Worm (Caenorhabditis elegans) whole organism, L1 larva: ENCODE measurements around the gene Y43D4A.6.

Source experiments
- C04F5.9 ChIP-seq: sonication (generic microtip); optimal IDR thresholded peaks from 2 replicates; lab custom pipeline; 2016; ENCODE audit warnings: missing genetic modification characterization, missing compliant biosample characterization
- C16A3.4 ChIP-seq: fragments of 150-350 bp; optimal IDR thresholded peaks from 2 replicates; lab custom pipeline; 2014; ENCODE audit warnings: missing biosample characterization, missing genetic modification characterization
- C34B4.2 ChIP-seq: sonication (generic microtip); optimal IDR thresholded peaks from 2 replicates; lab custom pipeline; 2017; ENCODE audit warnings: mild to moderate bottlenecking, missing genetic modification characterization, missing compliant biosample characterization
- Y116A8C.19 ChIP-seq: sonication (generic microtip); optimal IDR thresholded peaks from 2 replicates; lab custom pipeline; 2016; ENCODE audit warnings: missing compliant biosample characterization, missing genetic modification characterization, borderline replicate concordance
- aha-1 ChIP-seq: fragments of 150-350 bp; optimal IDR thresholded peaks from 2 replicates; lab custom pipeline; 2014; ENCODE audit warnings: missing biosample characterization, missing genetic modification characterization
- aly-2 ChIP-seq: fragments of 150-350 bp; optimal IDR thresholded peaks from 2 replicates; lab custom pipeline; 2014; ENCODE audit warnings: missing biosample characterization, missing genetic modification characterization
- ama-1 ChIP-seq: fragments of 150-350 bp; optimal IDR thresholded peaks from 2 replicates; lab custom pipeline; 2014
- blmp-1 ChIP-seq: fragments of 150-350 bp; optimal IDR thresholded peaks from 2 replicates; lab custom pipeline; 2014; ENCODE audit warnings: missing biosample characterization, missing genetic modification characterization
- ceh-82 ChIP-seq, 3 experiments: fragments of 150-350 bp in 1 of 3; sonication (generic microtip) in 2 of 3; optimal IDR thresholded peaks; 2 replicates each; lab custom pipeline; 2014 to 2017; ENCODE audit warnings: missing biosample characterization in 3 of 3, missing genetic modification characterization in 3 of 3
- ceh-90 ChIP-seq: sonication (generic microtip); optimal IDR thresholded peaks from 2 replicates; lab custom pipeline; 2016; ENCODE audit warnings: missing genetic modification characterization, missing compliant biosample characterization
- ces-1 ChIP-seq: fragments of 150-350 bp; optimal IDR thresholded peaks from 2 replicates; lab custom pipeline; 2014; ENCODE audit warnings: missing biosample characterization, missing genetic modification reagents, missing genetic modification characterization
- efl-1 ChIP-seq, 4 experiments: fragments of 150-350 bp; optimal IDR thresholded peaks in 3 of 4; peaks in 1 of 4; 1 replicate in 1 of 4; 2 replicates in 3 of 4; lab custom pipeline; 2014; ENCODE audit warnings: missing biosample characterization in 2 of 4, missing genetic modification characterization in 2 of 4, missing genetic modification reagents in 2 of 4
- egl-13 ChIP-seq: sonication (generic microtip); optimal IDR thresholded peaks from 2 replicates; lab custom pipeline; 2016; ENCODE audit warnings: missing genotype, missing genetic modification reagents, missing genetic modification characterization, missing compliant biosample characterization
- egl-27 ChIP-seq, 2 experiments: fragments of 150-350 bp in 1 of 2; sonication (generic microtip); optimal IDR thresholded peaks; 3 replicates each; lab custom pipeline; 2017 to 2018; ENCODE audit warnings: missing biosample characterization in 2 of 2, missing genetic modification characterization in 2 of 2, missing genetic modification reagents in 2 of 2
- elt-2 ChIP-seq: sonication (generic microtip); optimal IDR thresholded peaks from 2 replicates; lab custom pipeline; 2016; ENCODE audit warnings: missing genetic modification characterization, mild to moderate bottlenecking, inconsistent platforms, missing compliant biosample characterization, missing genetic modification reagents
- elt-3 ChIP-seq, 6 experiments: fragments of 150-350 bp in 1 of 6; sonication (generic microtip); optimal IDR thresholded peaks; 2 replicates each; lab custom pipeline; 2017 to 2018; ENCODE audit warnings: missing biosample characterization in 6 of 6, missing genetic modification characterization in 6 of 6, inconsistent platforms in 1 of 6
- fkh-10 ChIP-seq: sonication (generic microtip); optimal IDR thresholded peaks from 2 replicates; lab custom pipeline; 2017; ENCODE audit warnings: missing biosample characterization, missing genetic modification reagents, missing genetic modification characterization
- fos-1 ChIP-seq: fragments of 150-350 bp; optimal IDR thresholded peaks from 2 replicates; lab custom pipeline; 2014; ENCODE audit warnings: missing biosample characterization, missing genetic modification characterization
- grh-1 ChIP-seq: fragments of 200-800 bp; sonication (Bioruptor generic); IDR thresholded peaks from 2 replicates; pipeline ENCODE4 v1.3.6; 2022; ENCODE audit warnings: missing genetic modification reagents, missing genetic modification characterization, missing compliant biosample characterization
- hlh-17 ChIP-seq: fragments of 200-800 bp; sonication (Bioruptor generic); optimal IDR thresholded peaks from 2 replicates; lab custom pipeline; 2018; ENCODE audit warnings: missing genetic modification characterization, mild to moderate bottlenecking, missing compliant biosample characterization, moderate library complexity, borderline replicate concordance
- hpl-2 ChIP-seq: fragments of 150-350 bp; optimal IDR thresholded peaks from 2 replicates; lab custom pipeline; 2014; ENCODE audit warnings: missing biosample characterization, missing genetic modification reagents, missing genetic modification characterization
- irx-1 ChIP-seq: sonication (generic microtip); optimal IDR thresholded peaks from 2 replicates; lab custom pipeline; 2016; ENCODE audit warnings: missing genetic modification characterization, missing compliant biosample characterization
- jun-1 ChIP-seq: fragments of 150-350 bp; optimal IDR thresholded peaks from 2 replicates; lab custom pipeline; 2014; ENCODE audit warnings: missing biosample characterization, missing genetic modification reagents, missing genetic modification characterization
- lin-35 ChIP-seq, 2 experiments: fragments of 150-350 bp; optimal IDR thresholded peaks; 2 replicates each; lab custom pipeline; 2014; ENCODE audit warnings: missing biosample characterization in 2 of 2, missing genetic modification characterization in 2 of 2, missing genetic modification reagents in 2 of 2
- lsy-2 ChIP-seq, 2 experiments: fragments of 150-350 bp; optimal IDR thresholded peaks; 2 replicates each; lab custom pipeline; 2014; ENCODE audit warnings: missing biosample characterization in 2 of 2, missing genetic modification characterization in 2 of 2
- mab-9 ChIP-seq: fragments of 200-800 bp; sonication (Bioruptor generic); IDR thresholded peaks from 2 replicates; pipeline ENCODE4 v1.3.6; 2022; ENCODE audit warnings: missing genetic modification reagents, missing genetic modification characterization, missing compliant biosample characterization
- nhr-20 ChIP-seq: sonication (generic microtip); optimal IDR thresholded peaks from 2 replicates; lab custom pipeline; 2016; ENCODE audit warnings: mild to moderate bottlenecking, missing genetic modification characterization, missing compliant biosample characterization
- nhr-28 ChIP-seq: fragments of 150-350 bp; optimal IDR thresholded peaks from 2 replicates; lab custom pipeline; 2014; ENCODE audit warnings: missing biosample characterization, missing genetic modification characterization
- nhr-47 ChIP-seq: sonication (generic microtip); optimal IDR thresholded peaks from 2 replicates; lab custom pipeline; 2016; ENCODE audit warnings: mild to moderate bottlenecking, missing genetic modification characterization, moderate library complexity, missing compliant biosample characterization
- nhr-71 ChIP-seq: sonication (generic microtip); optimal IDR thresholded peaks from 2 replicates; lab custom pipeline; 2016; ENCODE audit warnings: mild to moderate bottlenecking, missing genetic modification characterization, moderate library complexity, missing compliant biosample characterization
- nhr-76 ChIP-seq: sonication (generic microtip); optimal IDR thresholded peaks from 2 replicates; lab custom pipeline; 2017; ENCODE audit warnings: missing biosample characterization, missing genetic modification characterization
- nhr-77 ChIP-seq: fragments of 150-350 bp; optimal IDR thresholded peaks from 2 replicates; lab custom pipeline; 2014; ENCODE audit warnings: missing biosample characterization, missing genetic modification characterization
- nhr-84 ChIP-seq: sonication (generic microtip); optimal IDR thresholded peaks from 2 replicates; lab custom pipeline; 2017; ENCODE audit warnings: missing biosample characterization, missing genetic modification characterization
- nhr-85 ChIP-seq: sonication (generic microtip); peaks from one replicate; lab custom pipeline; 2016; ENCODE audit warnings: missing genetic modification characterization, inconsistent platforms, missing compliant biosample characterization
- pag-3 ChIP-seq: sonication (generic microtip); optimal IDR thresholded peaks from 2 replicates; lab custom pipeline; 2017; ENCODE audit warnings: missing genetic modification characterization, mild to moderate bottlenecking, missing compliant biosample characterization, antibody characterized with exemption, borderline replicate concordance; ENCODE audit not compliant: insufficient read depth
- rnt-1 ChIP-seq: sonication (generic microtip); optimal IDR thresholded peaks from 2 replicates; lab custom pipeline; 2016; ENCODE audit warnings: mild to moderate bottlenecking, missing genetic modification characterization, moderate library complexity, missing compliant biosample characterization
- skn-1 ChIP-seq: fragments of 150-350 bp; optimal IDR thresholded peaks from 2 replicates; lab custom pipeline; 2014; ENCODE audit warnings: missing biosample characterization, missing genetic modification characterization
- unc-30 ChIP-seq: sonication (generic microtip); optimal IDR thresholded peaks from 2 replicates; lab custom pipeline; 2017; ENCODE audit warnings: missing biosample characterization, missing genetic modification characterization
- unc-86 ChIP-seq: sonication (generic microtip); optimal IDR thresholded peaks from 2 replicates; lab custom pipeline; 2016; ENCODE audit warnings: missing genetic modification characterization, missing compliant biosample characterization
- zip-4 ChIP-seq: fragments of 200-800 bp; sonication (Bioruptor generic); optimal IDR thresholded peaks from 2 replicates; lab custom pipeline; 2018; ENCODE audit warnings: mild to moderate bottlenecking, missing genetic modification characterization, moderate library complexity, missing compliant biosample characterization
- ztf-4 ChIP-seq: fragments of 150-350 bp; optimal IDR thresholded peaks from 2 replicates; lab custom pipeline; 2014; ENCODE audit warnings: missing biosample characterization, missing genetic modification characterization

Gene Y43D4A.6

ce11 chrIV:16806352-16806751 lies 19.2 kb downstream of the Y43D4A.6 start, which contains the start of gene clec-193:
Gene clec-193, minus strand, starts transcription at chrIV:16806452.
- no peak for TF ChIP-seq lin-35 (GFP tag; optimal IDR thresholded peaks at IDR 0.05; lab: Kevin White, UChicago)
- TF ChIP-seq nhr-76 (tag; lab: Kevin White, UChicago): no peak

- TF ChIP-seq grh-1 (GFP tag; lab: Robert Waterston, UW) (no peak), efl-1 (optimal IDR thresholded peaks at IDR 0.05; lab: Kevin White, UChicago) (no peak), efl-1 (GFP tag; optimal IDR thresholded peaks at IDR 0.05 in 1 of 2; lab: Kevin White, UChicago) (peak in 1 of 2 experiments; percentile 7), nhr-71 (tag; lab: Kevin White, UChicago) (peak; percentile 32), nhr-47 (peak; percentile 5)
Observed at ce11 chrIV:16812116-16812515, 25.0 kb downstream of the Y43D4A.6 start.

- no peak for TF ChIP-seq fos-1
- TF ChIP-seq skn-1 (tag; lab: Kevin White, UChicago): no peak
- TF ChIP-seq nhr-85 (tag; lab: Kevin White, UChicago): no peak
- no peak for TF ChIP-seq elt-2 (tag; lab: Kevin White, UChicago)
- TF ChIP-seq hpl-2: no peak
- TF ChIP-seq ama-1 (lab: Kevin White, UChicago): no peak
- no peak for TF ChIP-seq unc-30 (tag; lab: Kevin White, UChicago)
- TF ChIP-seq Y116A8C.19 (tag; lab: Kevin White, UChicago): no peak
- TF ChIP-seq lsy-2 (tag; optimal IDR thresholded peaks at IDR 0.05; lab: Kevin White, UChicago): no peak
- no peak for TF ChIP-seq grh-1 (GFP tag; lab: Robert Waterston, UW)
- no peak for TF ChIP-seq fkh-10
- no peak for TF ChIP-seq blmp-1 (tag; lab: Kevin White, UChicago)
Observed at ce11 chrIV:16813825-16814224, 26.7 kb downstream of the Y43D4A.6 start, which contains the start of gene Y116A8A.2. Gene Y116A8A.2, minus strand, starts transcription at chrIV:16813925.

ce11 chrIV:16822529-16822928 lies 35.4 kb downstream of the Y43D4A.6 start, which contains the start of gene Y116A8A.4:
Gene Y116A8A.4, plus strand, starts transcription at chrIV:16822829.
- no peak for TF ChIP-seq elt-2 (tag; lab: Kevin White, UChicago)
- no peak for TF ChIP-seq C34B4.2 (tag; lab: Kevin White, UChicago)
- TF ChIP-seq C04F5.9: no peak
- TF ChIP-seq aha-1 (tag; lab: Kevin White, UChicago): no peak
- no peak for TF ChIP-seq blmp-1 (tag; lab: Kevin White, UChicago)
- TF ChIP-seq nhr-28 (tag; lab: Kevin White, UChicago): no peak
- no peak for TF ChIP-seq elt-3 (tag; optimal IDR thresholded peaks at IDR 0.05; lab: Kevin White, UChicago)
- TF ChIP-seq nhr-47: no peak
- no peak for TF ChIP-seq nhr-71 (tag; lab: Kevin White, UChicago)
- no peak for TF ChIP-seq zip-4 (GFP tag; lab: Kevin White, UChicago)
- TF ChIP-seq egl-27 (tag; optimal IDR thresholded peaks at IDR 0.05; lab: Kevin White, UChicago): no peak
- no peak for TF ChIP-seq pag-3 (tag; lab: Kevin White, UChicago)
- TF ChIP-seq ztf-4 (tag; lab: Kevin White, UChicago): no peak
- no peak for TF ChIP-seq mab-9
- no peak for TF ChIP-seq nhr-20 (tag; lab: Kevin White, UChicago)
- no peak for TF ChIP-seq nhr-84 (tag; lab: Kevin White, UChicago)
- TF ChIP-seq irx-1 (tag; lab: Kevin White, UChicago): no peak
- TF ChIP-seq rnt-1 (tag; lab: Kevin White, UChicago): no peak
- TF ChIP-seq ces-1 (GFP tag; lab: Kevin White, UChicago): no peak

- TF ChIP-seq lsy-2 (tag; optimal IDR thresholded peaks at IDR 0.05; lab: Kevin White, UChicago) (no peak), hlh-17 (GFP tag; lab: Kevin White, UChicago) (no peak), nhr-20 (tag; lab: Kevin White, UChicago) (no peak), ceh-82 (tag; optimal IDR thresholded peaks at IDR 0.05; lab: Kevin White, UChicago) (no peak), aly-2 (no peak), egl-27 (tag; optimal IDR thresholded peaks at IDR 0.05; lab: Kevin White, UChicago) (no peak), unc-86 (tag; lab: Kevin White, UChicago) (no peak), fkh-10 (no peak), egl-13 (tag; lab: Kevin White, UChicago) (no peak), nhr-47 (no peak), ceh-90 (tag; lab: Kevin White, UChicago) (no peak), jun-1 (tag; lab: Kevin White, UChicago) (no peak), efl-1 (optimal IDR thresholded peaks at IDR 0.05; lab: Kevin White, UChicago) (no peak), efl-1 (GFP tag; optimal IDR thresholded peaks at IDR 0.05 in 1 of 2; lab: Kevin White, UChicago) (no peak), nhr-77 (tag; lab: Kevin White, UChicago) (no peak), C16A3.4 (tag; lab: Kevin White, UChicago) (no peak)
Observed at ce11 chrIV:16828698-16829097, 41.6 kb downstream of the Y43D4A.6 start, which contains the start of gene Y116A8A.6. Gene Y116A8A.6, minus strand, starts transcription at chrIV:16828798.
